Worm (Caenorhabditis elegans) whole organism, late embryonic: ENCODE measurements around the gene clec-60.

Experiments used
- ceh-9 ChIP-seq: sonication (generic microtip); optimal IDR thresholded peaks from 2 replicates; lab custom pipeline; 2016; ENCODE audit warnings: mild to moderate bottlenecking, missing genetic modification characterization, inconsistent platforms, missing compliant biosample characterization
- fkh-10 ChIP-seq: fragments of 150-350 bp; optimal IDR thresholded peaks from 2 replicates; lab custom pipeline; 2014; ENCODE audit warnings: missing biosample characterization, missing genetic modification reagents, missing genetic modification characterization
- hlh-8 ChIP-seq: sonication (generic microtip); optimal IDR thresholded peaks from 2 replicates; lab custom pipeline; 2016; ENCODE audit warnings: missing genotype, missing genetic modification characterization, missing compliant biosample characterization
- nfya-1 ChIP-seq: sonication (generic microtip); optimal IDR thresholded peaks from 2 replicates; lab custom pipeline; 2017; ENCODE audit warnings: missing genetic modification characterization, mild to moderate bottlenecking, missing compliant biosample characterization, antibody characterized with exemption, moderate library complexity
- nhr-11 ChIP-seq: fragments of 150-350 bp; optimal IDR thresholded peaks from 2 replicates; lab custom pipeline; 2014; ENCODE audit warnings: missing biosample characterization, missing genetic modification characterization
- pha-2 ChIP-seq: sonication (generic microtip); optimal IDR thresholded peaks from 2 replicates; lab custom pipeline; 2017; ENCODE audit warnings: mild to moderate bottlenecking, missing genetic modification characterization, missing compliant biosample characterization
- syd-9 ChIP-seq: sonication (generic microtip); optimal IDR thresholded peaks from 2 replicates; lab custom pipeline; 2016; ENCODE audit warnings: mild to moderate bottlenecking, missing genetic modification characterization, moderate library complexity, missing compliant biosample characterization
- unc-42 ChIP-seq: sonication (generic microtip); optimal IDR thresholded peaks from 2 replicates; lab custom pipeline; 2016; ENCODE audit warnings: missing genotype, missing genetic modification characterization, missing compliant biosample characterization
- unc-55 ChIP-seq: sonication (generic microtip); optimal IDR thresholded peaks from 2 replicates; lab custom pipeline; 2017; ENCODE audit warnings: missing biosample characterization, missing genetic modification reagents, missing genetic modification characterization

DNA sequence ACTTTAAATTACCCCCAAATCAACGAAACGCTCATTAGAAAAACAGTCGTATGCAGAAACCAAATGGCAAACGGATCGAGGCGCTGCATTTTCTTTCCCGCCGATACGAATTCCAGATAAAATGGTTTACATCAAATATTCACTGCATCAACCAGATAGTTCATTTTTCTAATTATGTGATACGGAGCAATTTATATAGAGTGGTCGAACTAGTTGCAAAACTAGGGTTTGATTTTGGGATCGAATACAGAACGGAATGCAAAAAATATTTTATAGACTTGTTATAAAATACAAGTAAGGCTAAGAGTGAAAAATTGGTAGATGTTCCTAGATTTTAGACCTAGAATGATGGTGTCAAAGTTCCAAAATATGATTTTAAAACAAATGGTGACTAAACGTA is 38.2 kb upstream of the clec-60 start:
- TF ChIP-seq ceh-9 (tag; lab: Kevin White, UChicago) (no peak), pha-2 (no peak), unc-55 (no peak), fkh-10 (GFP tag; lab: Kevin White, UChicago) (no peak), unc-42 (tag; lab: Kevin White, UChicago) (no peak), syd-9 (tag; lab: Kevin White, UChicago) (no peak), nfya-1 (tag; lab: Kevin White, UChicago) (no peak), nhr-11 (tag; lab: Kevin White, UChicago) (no peak), hlh-8 (tag; lab: Kevin White, UChicago) (no peak)
